Fruit fly (Drosophila melanogaster) whole organism, embryonic: ENCODE results near the gene fan.
A peak's percentile ranks its signal among the peaks of the same experiment; 100 is the strongest.

Experiments used
- Aef1 ChIP-seq: fragments of 200-800 bp; sonication (Bioruptor generic); IDR thresholded peaks from 3 replicates; pipeline ENCODE4 v1.3.6; 2022; ENCODE audit warnings: missing biosample characterization, missing genetic modification characterization
- Bdp1 ChIP-seq: fragments of 200-800 bp; sonication (Bioruptor generic); optimal IDR thresholded peaks from 3 replicates; lab custom pipeline; 2016; ENCODE audit warnings: missing biosample characterization, missing genetic modification characterization
- BtbVII ChIP-seq: fragments of 200-800 bp; sonication (Bioruptor generic); optimal IDR thresholded peaks from 3 replicates; lab custom pipeline; 2017; ENCODE audit warnings: missing biosample characterization, mild to moderate bottlenecking, missing genetic modification characterization
- CG10267 ChIP-seq: fragments of 200-800 bp; sonication (Bioruptor generic); optimal IDR thresholded peaks from 2 replicates; lab custom pipeline; 2018; ENCODE audit warnings: missing biosample characterization, mild to moderate bottlenecking, missing genetic modification characterization, moderate library complexity
- CG10321 ChIP-seq: fragments of 200-800 bp; sonication (Bioruptor generic); IDR thresholded peaks from 2 replicates; pipeline ENCODE4 v1.3.6; 2022; ENCODE audit warnings: missing biosample characterization, missing genetic modification characterization
- CG11085 ChIP-seq: fragments of 200-800 bp; sonication (Bioruptor generic); IDR thresholded peaks from 2 replicates; pipeline ENCODE4 v1.3.6; 2022; ENCODE audit warnings: missing biosample characterization, missing genetic modification characterization
- CG11723 ChIP-seq: fragments of 200-800 bp; sonication (Bioruptor generic); optimal IDR thresholded peaks from 2 replicates; lab custom pipeline; 2017; ENCODE audit warnings: missing biosample characterization, mild to moderate bottlenecking, missing genetic modification characterization
- CG13123 ChIP-seq: fragments of 200-800 bp; sonication (Bioruptor generic); optimal IDR thresholded peaks from 2 replicates; lab custom pipeline; 2016; ENCODE audit warnings: missing biosample characterization, missing genetic modification characterization
- CG14441 ChIP-seq: fragments of 200-800 bp; sonication (Bioruptor generic); IDR thresholded peaks from 2 replicates; pipeline ENCODE4 v1.3.6; 2022; ENCODE audit warnings: missing biosample characterization, missing genetic modification characterization
- CG15011 ChIP-seq: fragments of 200-800 bp; sonication (Bioruptor generic); optimal IDR thresholded peaks from 3 replicates; lab custom pipeline; 2018; ENCODE audit warnings: missing biosample characterization, mild to moderate bottlenecking, missing genetic modification characterization
- CG17359 ChIP-seq: fragments of 200-800 bp; sonication (Bioruptor generic); optimal IDR thresholded peaks from 3 replicates; lab custom pipeline; 2018; ENCODE audit warnings: missing biosample characterization, mild to moderate bottlenecking, missing genetic modification characterization, moderate library complexity
- CG1832 ChIP-seq: fragments of 200-800 bp; sonication (Bioruptor generic); optimal IDR thresholded peaks from 2 replicates; lab custom pipeline; 2017; ENCODE audit warnings: missing biosample characterization, mild to moderate bottlenecking, missing genetic modification characterization, inconsistent platforms
- CG2199 ChIP-seq: fragments of 200-800 bp; sonication (Bioruptor generic); IDR thresholded peaks from 3 replicates; pipeline ENCODE4 v1.3.6; 2022; ENCODE audit warnings: missing biosample characterization, missing genetic modification characterization
- CG2678 ChIP-seq: fragments of 200-800 bp; sonication (Bioruptor generic); optimal IDR thresholded peaks from 3 replicates; lab custom pipeline; 2019; ENCODE audit warnings: missing biosample characterization, mild to moderate bottlenecking, missing genetic modification characterization, moderate library complexity
- CG2875 ChIP-seq: fragments of 200-800 bp; sonication (Bioruptor generic); optimal IDR thresholded peaks from 2 replicates; lab custom pipeline; 2017; ENCODE audit warnings: missing biosample characterization, mild to moderate bottlenecking, missing genetic modification characterization, missing genetic modification reagents
- CG30403 ChIP-seq: fragments of 200-800 bp; sonication (Bioruptor generic); optimal IDR thresholded peaks from 3 replicates; lab custom pipeline; 2016; ENCODE audit warnings: missing biosample characterization, missing genetic modification characterization
- CG30431 ChIP-seq: fragments of 200-800 bp; sonication (Bioruptor generic); optimal IDR thresholded peaks from 2 replicates; lab custom pipeline; 2017; ENCODE audit warnings: missing biosample characterization, missing genetic modification characterization
- CG3847 ChIP-seq: fragments of 200-800 bp; sonication (Bioruptor generic); IDR thresholded peaks from 2 replicates; pipeline ENCODE4 v1.3.6; 2022; ENCODE audit warnings: missing biosample characterization, missing genetic modification characterization
- CG4282 ChIP-seq: fragments of 200-800 bp; sonication (Bioruptor generic); optimal IDR thresholded peaks from 2 replicates; lab custom pipeline; 2016; ENCODE audit warnings: missing biosample characterization, missing genetic modification characterization
- CG4854 ChIP-seq: fragments of 200-800 bp; sonication (Bioruptor generic); optimal IDR thresholded peaks from 2 replicates; lab custom pipeline; 2016; ENCODE audit warnings: missing biosample characterization, missing genetic modification characterization, inconsistent platforms
- CG6272 ChIP-seq: fragments of 200-800 bp; sonication (Bioruptor generic); IDR thresholded peaks from 2 replicates; pipeline ENCODE4 v1.3.6; 2022; ENCODE audit warnings: missing biosample characterization, missing genetic modification characterization
- CG6683 ChIP-seq: fragments of 200-800 bp; sonication (Bioruptor generic); optimal IDR thresholded peaks from 2 replicates; lab custom pipeline; 2017; ENCODE audit warnings: missing biosample characterization, mild to moderate bottlenecking, missing genetic modification characterization, missing genetic modification reagents
- CG6854 ChIP-seq: fragments of 200-800 bp; sonication (Bioruptor generic); optimal IDR thresholded peaks from 3 replicates; lab custom pipeline; 2017; ENCODE audit warnings: missing biosample characterization, mild to moderate bottlenecking, missing genetic modification characterization
- CG8089 ChIP-seq: fragments of 200-800 bp; sonication (Bioruptor generic); optimal IDR thresholded peaks from 3 replicates; lab custom pipeline; 2016; ENCODE audit warnings: missing biosample characterization, missing genetic modification characterization
- CG9817 ChIP-seq: fragments of 200-800 bp; sonication (Bioruptor generic); optimal IDR thresholded peaks from 2 replicates; lab custom pipeline; 2018; ENCODE audit warnings: missing biosample characterization, mild to moderate bottlenecking, missing genetic modification characterization, moderate library complexity
- CHES-1-like ChIP-seq: fragments of 200-800 bp; sonication (Bioruptor generic); optimal IDR thresholded peaks from 2 replicates; lab custom pipeline; 2016; ENCODE audit warnings: missing biosample characterization, missing genetic modification characterization
- CkIIα-i1 ChIP-seq: fragments of 200-800 bp; sonication (Bioruptor generic); IDR thresholded peaks from 2 replicates; pipeline ENCODE4 v1.3.6; 2022; ENCODE audit warnings: missing biosample characterization, missing genetic modification characterization
- Dad ChIP-seq: fragments of 200-800 bp; sonication (Bioruptor generic); optimal IDR thresholded peaks from 3 replicates; lab custom pipeline; 2016; ENCODE audit warnings: missing biosample characterization, missing genetic modification characterization
- Doc3 ChIP-seq: fragments of 200-800 bp; sonication (Bioruptor generic); IDR thresholded peaks from 3 replicates; pipeline ENCODE4 v1.3.6; 2022; ENCODE audit warnings: missing biosample characterization, missing genetic modification characterization; ENCODE audit not compliant: partially characterized antibody
- Ets97D ChIP-seq: fragments of 200-800 bp; sonication (Bioruptor generic); optimal IDR thresholded peaks from 3 replicates; lab custom pipeline; 2016; ENCODE audit warnings: missing biosample characterization, missing genetic modification characterization
- Fer1 ChIP-seq: fragments of 200-800 bp; sonication (Bioruptor generic); optimal IDR thresholded peaks from 2 replicates; lab custom pipeline; 2017; ENCODE audit warnings: missing biosample characterization, mild to moderate bottlenecking, missing genetic modification characterization
- H2.0 ChIP-seq: fragments of 200-800 bp; sonication (Bioruptor generic); IDR thresholded peaks from 2 replicates; pipeline ENCODE4 v1.3.6; 2022; ENCODE audit warnings: missing biosample characterization, missing genetic modification characterization
- Hr3 ChIP-seq: fragments of 200-800 bp; sonication (Bioruptor generic); optimal IDR thresholded peaks from 3 replicates; lab custom pipeline; 2016; ENCODE audit warnings: missing biosample characterization, missing genetic modification characterization
- Vsx1 ChIP-seq: fragments of 200-800 bp; sonication (Bioruptor generic); optimal IDR thresholded peaks from 2 replicates; lab custom pipeline; 2017; ENCODE audit warnings: missing biosample characterization, mild to moderate bottlenecking, missing genetic modification characterization, missing genetic modification reagents
- abd-A ChIP-seq: fragments of 200-800 bp; sonication (Bioruptor generic); optimal IDR thresholded peaks from 3 replicates; lab custom pipeline; 2019; ENCODE audit warnings: missing biosample characterization, mild to moderate bottlenecking, missing genetic modification characterization, moderate library complexity
- caup ChIP-seq: fragments of 200-800 bp; sonication (Bioruptor generic); optimal IDR thresholded peaks from 3 replicates; lab custom pipeline; 2017; ENCODE audit warnings: missing biosample characterization, mild to moderate bottlenecking, missing genetic modification characterization, moderate library complexity; ENCODE audit not compliant: severe bottlenecking
- crc ChIP-seq: fragments of 200-800 bp; sonication (Bioruptor generic); optimal IDR thresholded peaks from 2 replicates; lab custom pipeline; 2016; ENCODE audit warnings: missing biosample characterization, missing genetic modification characterization
- eyg ChIP-seq: fragments of 200-800 bp; sonication (Bioruptor generic); optimal IDR thresholded peaks from 3 replicates; lab custom pipeline; 2016; ENCODE audit warnings: missing biosample characterization, missing genetic modification characterization
- gfzf ChIP-seq: fragments of 200-800 bp; sonication (Bioruptor generic); optimal IDR thresholded peaks from 2 replicates; lab custom pipeline; 2016; ENCODE audit warnings: missing biosample characterization, mild to moderate bottlenecking, missing genetic modification characterization, moderate library complexity
- h ChIP-seq: fragments of >200 bp; optimal IDR thresholded peaks from 2 replicates; lab custom pipeline; 2017
- maf-S ChIP-seq: fragments of 200-800 bp; sonication (Bioruptor generic); optimal IDR thresholded peaks from 2 replicates; lab custom pipeline; 2016; ENCODE audit warnings: missing biosample characterization, missing genetic modification characterization
- pan ChIP-seq, 4 experiments: fragments of >200 bp in 3 of 4; fragments of 200-800 bp in 1 of 4; sonication (Bioruptor generic) in 1 of 4; optimal IDR thresholded peaks in 3 of 4; IDR thresholded peaks in 1 of 4; 2 replicates each; pipeline versions ENCODE4 v1.3.6 to Lab custom; 2017 to 2022; ENCODE audit warnings: missing biosample characterization in 2 of 4, missing genetic modification characterization in 2 of 4, mixed read lengths in 1 of 4
- peb ChIP-seq: fragments of 200-800 bp; sonication (Bioruptor generic); IDR thresholded peaks from 2 replicates; pipeline ENCODE4 v1.3.6; 2022; ENCODE audit warnings: missing biosample characterization, missing genetic modification characterization
- pros ChIP-seq: fragments of 200-800 bp; sonication (Bioruptor generic); optimal IDR thresholded peaks from 3 replicates; lab custom pipeline; 2019; ENCODE audit warnings: missing biosample characterization, mild to moderate bottlenecking, missing genetic modification characterization, moderate library complexity
- rib ChIP-seq: fragments of 200-800 bp; sonication (Bioruptor generic); IDR thresholded peaks from 2 replicates; pipeline ENCODE4 v1.3.6; 2022; ENCODE audit warnings: missing biosample characterization, missing genetic modification characterization
- ro ChIP-seq: fragments of 200-800 bp; sonication (Bioruptor generic); IDR thresholded peaks from 2 replicates; pipeline ENCODE4 v1.3.6; 2022; ENCODE audit warnings: missing biosample characterization, missing genetic modification characterization
- row ChIP-seq: fragments of 200-800 bp; sonication (Bioruptor generic); IDR thresholded peaks from 3 replicates; pipeline ENCODE4 v1.3.6; 2022; ENCODE audit warnings: missing biosample characterization, missing genetic modification characterization
- sim ChIP-seq: fragments of 200-800 bp; sonication (Bioruptor generic); IDR thresholded peaks from 2 replicates; pipeline ENCODE4 v1.3.6; 2022; ENCODE audit warnings: missing biosample characterization, missing genetic modification characterization
- stc ChIP-seq: fragments of 200-800 bp; sonication (Bioruptor generic); IDR thresholded peaks from 2 replicates; pipeline ENCODE4 v1.3.6; 2022; ENCODE audit warnings: missing biosample characterization, missing genetic modification characterization
- tll ChIP-seq, 2 experiments: fragments of 200-800 bp in 1 of 2; fragments of >200 bp in 1 of 2; sonication (Bioruptor generic) in 1 of 2; optimal IDR thresholded peaks; 2 replicates each; lab custom pipeline; 2017 to 2019; ENCODE audit warnings: missing biosample characterization in 2 of 2, missing genetic modification characterization in 2 of 2, mild to moderate bottlenecking in 1 of 2, moderate library complexity in 1 of 2
- tx ChIP-seq: fragments of 200-800 bp; sonication (Bioruptor generic); optimal IDR thresholded peaks from 2 replicates; lab custom pipeline; 2016; ENCODE audit warnings: missing biosample characterization, missing genetic modification characterization
- vfl ChIP-seq: fragments of 200-800 bp; sonication (Bioruptor generic); optimal IDR thresholded peaks from 2 replicates; lab custom pipeline; 2016; ENCODE audit warnings: missing biosample characterization, missing genetic modification characterization

Gene fan

DNA sequence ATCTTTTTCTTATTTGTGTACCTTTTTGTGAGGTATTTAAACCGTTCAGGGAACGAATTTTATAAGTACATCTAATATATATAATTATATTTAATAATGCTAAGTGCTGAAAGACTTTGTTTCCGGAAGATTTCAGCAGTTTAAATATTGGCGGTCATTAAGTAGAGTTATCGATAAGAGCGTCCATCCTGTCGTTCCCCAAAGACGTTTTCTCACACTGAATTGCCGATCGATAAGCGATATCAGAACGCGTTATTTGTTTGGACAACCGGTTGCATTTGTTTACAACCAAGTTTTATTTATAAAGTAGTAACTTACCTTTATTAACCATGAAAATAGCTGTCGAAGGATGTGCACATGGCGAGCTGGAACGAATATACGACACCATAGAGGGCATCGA lies 12.7 kb downstream of the fan start, which contains the start of gene ldbr (continued):
- TF ChIP-seq tll (GFP tag; optimal IDR thresholded peaks at IDR 0.05; lab: Kevin White, UChicago) (no peak), CG3847 (no peak), abd-A (tag; lab: Kevin White, UChicago) (no peak), CkIIα-i1 (no peak), Doc3 (GFP tag; lab: Robert Waterston, UW) (no peak), rib (no peak), Fer1 (GFP tag; lab: Kevin White, UChicago) (peak; percentile 56), vfl (GFP tag; lab: Kevin White, UChicago) (no peak), CHES-1-like (GFP tag; lab: Kevin White, UChicago) (no peak), H2.0 (GFP tag; lab: Robert Waterston, UW) (no peak), CG2678 (no peak), Aef1 (GFP tag; lab: Robert Waterston, UW) (no peak), CG14441 (GFP tag; lab: Robert Waterston, UW) (no peak), pros (no peak), CG1832 (no peak), Hr3 (GFP tag; lab: Kevin White, UChicago) (no peak), h (lab: Kevin White, UChicago) (no peak), CG4282 (no peak), CG6272 (GFP tag; lab: Robert Waterston, UW) (no peak), Vsx1 (GFP tag; lab: Kevin White, UChicago) (no peak), pan (optimal IDR thresholded peaks at IDR 0.05; lab: Kevin White, UChicago) (no peak), pan (GFP tag; optimal IDR thresholded peaks at IDR 0.05 in 1 of 2, IDR thresholded peaks at IDR 0.05 in 1 of 2) (no peak), CG6854 (no peak), caup (GFP tag; lab: Kevin White, UChicago) (peak; percentile 15), CG30431 (no peak), tx (GFP tag; lab: Kevin White, UChicago) (no peak), CG13123 (no peak), CG8089 (GFP tag; lab: Kevin White, UChicago) (no peak), CG10267 (peak; percentile 94), Ets97D (peak; percentile 69), CG6683 (GFP tag; lab: Kevin White, UChicago) (no peak), CG2875 (GFP tag; lab: Kevin White, UChicago) (no peak), CG17359 (tag; lab: Kevin White, UChicago) (no peak), Bdp1 (GFP tag; lab: Kevin White, UChicago) (no peak), CG15011 (GFP tag; lab: Kevin White, UChicago) (no peak), CG4854 (GFP tag; lab: Kevin White, UChicago) (no peak), CG2199 (GFP tag; lab: Robert Waterston, UW) (no peak), stc (GFP tag; lab: Robert Waterston, UW) (no peak), peb (GFP tag; lab: Robert Waterston, UW) (no peak), BtbVII (GFP tag; lab: Kevin White, UChicago) (no peak), row (GFP tag; lab: Robert Waterston, UW) (no peak), ro (GFP tag; lab: Robert Waterston, UW) (no peak), gfzf (peak; percentile 40), maf-S (GFP tag; lab: Kevin White, UChicago) (no peak), CG30403 (GFP tag; lab: Kevin White, UChicago) (no peak), CG11723 (GFP tag; lab: Kevin White, UChicago) (no peak), CG9817 (tag; lab: Kevin White, UChicago) (no peak), CG10321 (GFP tag; lab: Robert Waterston, UW) (no peak), crc (GFP tag; lab: Kevin White, UChicago) (no peak), CG11085 (GFP tag; lab: Robert Waterston, UW) (no peak), Dad (GFP tag; lab: Kevin White, UChicago) (no peak), eyg (no peak), sim (GFP tag; lab: Robert Waterston, UW) (no peak)
